Fruit fly (Drosophila melanogaster): ENCODE data around the gene fws.

DNA sequence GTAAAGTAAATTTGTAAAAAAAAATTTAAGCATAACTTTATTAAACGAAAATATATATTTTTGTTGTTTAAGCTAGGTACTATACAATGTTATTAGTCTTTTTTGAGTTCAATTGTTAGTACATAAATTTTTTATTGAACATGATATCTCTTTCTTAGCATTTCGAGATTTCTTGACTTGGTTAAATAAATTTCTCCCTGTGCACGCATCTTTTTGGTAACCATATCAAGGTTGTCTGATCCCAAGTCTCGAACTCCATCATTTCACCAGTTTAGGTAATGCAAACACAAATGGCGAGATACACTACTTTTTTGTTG is 49.5 kb downstream of the fws start:
- TF ChIP-seq CTCF (optimal IDR thresholded peaks at IDR 0.05) (no peak), CG8478 (optimal IDR thresholded peaks at IDR 0.05) (no peak)
